Worm (Caenorhabditis elegans) whole organism, early embryonic: ENCODE measurements around the gene cest-13.

Experiments used
- B0310.2 ChIP-seq: sonication (generic microtip); optimal IDR thresholded peaks from 2 replicates; lab custom pipeline; 2016; ENCODE audit warnings: mild to moderate bottlenecking, missing genetic modification characterization, missing compliant biosample characterization
- F13C5.2 ChIP-seq: sonication (generic microtip); optimal IDR thresholded peaks from 2 replicates; lab custom pipeline; 2017; ENCODE audit warnings: mild to moderate bottlenecking, missing genetic modification characterization, inconsistent platforms, missing compliant biosample characterization
- ama-1 ChIP-seq: fragments of 150-350 bp; optimal IDR thresholded peaks from 2 replicates; lab custom pipeline; 2014
- ceh-13 ChIP-seq: fragments of 200-800 bp; sonication (Bioruptor generic); optimal IDR thresholded peaks from 2 replicates; lab custom pipeline; 2018; ENCODE audit warnings: mild to moderate bottlenecking, missing genetic modification characterization, missing compliant biosample characterization
- hmbx-1 ChIP-seq: sonication (generic microtip); optimal IDR thresholded peaks from 2 replicates; lab custom pipeline; 2016; ENCODE audit warnings: mild to moderate bottlenecking, missing genetic modification characterization, missing compliant biosample characterization
- hnd-1 ChIP-seq: sonication (generic microtip); optimal IDR thresholded peaks from 2 replicates; lab custom pipeline; 2016; ENCODE audit warnings: missing genetic modification characterization, missing compliant biosample characterization

DNA sequence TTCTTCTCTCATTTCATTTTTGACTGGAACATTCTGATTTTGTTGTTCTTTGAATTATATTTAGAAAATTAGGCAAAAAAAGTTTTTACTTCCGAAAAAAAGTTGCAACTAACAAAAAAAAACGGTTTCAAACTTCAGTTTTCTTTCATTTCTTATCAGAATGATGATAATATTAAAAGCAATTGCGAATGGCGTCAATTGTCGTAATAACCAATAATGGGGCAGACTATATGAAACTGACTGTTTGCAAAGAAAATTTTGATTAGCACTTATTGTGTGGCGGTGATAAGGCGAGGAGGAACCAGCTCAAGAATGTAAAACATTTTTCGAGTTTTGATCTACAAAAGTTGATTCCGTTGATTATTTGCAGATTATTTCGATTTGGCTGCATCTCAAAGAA lies 12.7 kb downstream of the cest-13 start:
- TF ChIP-seq hnd-1 (tag; lab: Kevin White, UChicago) = no peak
- TF ChIP-seq ama-1 = no peak
- TF ChIP-seq ceh-13 (GFP tag; lab: Kevin White, UChicago) = no peak
- no peak for TF ChIP-seq hmbx-1 (tag; lab: Kevin White, UChicago)
- TF ChIP-seq F13C5.2 (tag; lab: Kevin White, UChicago) = no peak
- no peak for TF ChIP-seq B0310.2 (tag; lab: Kevin White, UChicago)
